Fruit fly (Drosophila melanogaster) whole organism: ENCODE data around the gene CG12290.

Experiments
- CG8478 ChIP-seq: fragments of >200 bp; optimal IDR thresholded peaks from 2 replicates; lab custom pipeline; 2018; ENCODE audit warnings: inconsistent platforms
- EcR ChIP-seq, 2 experiments: fragments of >200 bp; optimal IDR thresholded peaks; 2 replicates each; lab custom pipeline; 2017; ENCODE audit warnings: missing biosample characterization in 2 of 2, missing genetic modification characterization in 2 of 2, missing genetic modification reagents in 2 of 2
- psq ChIP-seq: fragments of >200 bp; optimal IDR thresholded peaks from 2 replicates; lab custom pipeline; 2017
- usp ChIP-seq: fragments of >200 bp; optimal IDR thresholded peaks from 2 replicates; lab custom pipeline; 2017; ENCODE audit warnings: missing biosample characterization, missing genetic modification characterization, mixed read lengths

DNA sequence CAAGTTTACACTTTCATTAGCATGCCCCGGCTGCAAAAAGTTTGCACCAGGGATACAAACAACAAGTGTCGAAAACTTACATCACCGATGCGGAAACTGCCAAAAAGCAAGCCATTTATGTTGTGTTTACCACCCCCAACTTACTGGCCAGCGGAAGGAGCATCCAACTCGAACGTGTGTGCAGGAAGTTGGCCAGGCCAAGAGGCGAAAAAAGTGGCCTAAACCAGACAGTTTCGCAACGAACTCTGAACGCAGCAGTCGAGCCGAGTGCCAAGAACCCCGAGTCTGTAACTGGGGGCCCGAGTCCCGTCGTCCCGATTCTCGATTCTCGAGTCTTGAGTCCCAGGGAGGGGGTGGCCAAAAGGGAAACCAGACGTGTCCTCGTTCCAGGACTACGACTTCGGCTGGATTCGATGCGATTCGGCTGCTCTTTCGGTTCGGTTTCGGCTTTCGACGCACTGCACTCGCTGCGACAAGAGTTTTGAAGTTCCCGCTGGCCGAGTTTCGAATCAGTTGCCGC, 35.1 kb upstream of the CG12290 start:
- TF ChIP-seq CG8478 (lab: Kevin White, UChicago) (no peak), usp (GFP tag; lab: Kevin White, UChicago) (no peak), psq (lab: Kevin White, UChicago) (no peak), EcR (GFP tag; optimal IDR thresholded peaks at IDR 0.05; lab: Kevin White, UChicago) (no peak)
